Fruit fly (Drosophila melanogaster) whole organism, adult: ENCODE data around the gene CG7497.
A peak's percentile ranks its signal among the peaks of the same experiment; 100 is the strongest.

Experiments
- CG12768 ChIP-seq: fragments of 200-800 bp; sonication (Bioruptor generic); optimal IDR thresholded peaks from 2 replicates; lab custom pipeline; 2017; ENCODE audit warnings: missing biosample characterization, missing genetic modification characterization, mild to moderate bottlenecking, moderate library complexity, missing genetic modification reagents
- CG14711 ChIP-seq: fragments of 200-800 bp; sonication (Bioruptor generic); optimal IDR thresholded peaks from 2 replicates; lab custom pipeline; 2018; ENCODE audit warnings: missing biosample characterization, mild to moderate bottlenecking, missing genetic modification characterization, moderate library complexity
- CG33017 ChIP-seq: fragments of 200-800 bp; sonication (Bioruptor generic); optimal IDR thresholded peaks from 2 replicates; lab custom pipeline; 2018; ENCODE audit warnings: missing biosample characterization, mild to moderate bottlenecking, missing genetic modification characterization, moderate library complexity
- CG7045 ChIP-seq: fragments of 200-800 bp; sonication (Bioruptor generic); optimal IDR thresholded peaks from 2 replicates; lab custom pipeline; 2017; ENCODE audit warnings: missing biosample characterization, mild to moderate bottlenecking, missing genetic modification characterization
- Crg-1 ChIP-seq: fragments of 200-800 bp; sonication (Bioruptor generic); optimal IDR thresholded peaks from 2 replicates; lab custom pipeline; 2016; ENCODE audit warnings: missing biosample characterization, missing genetic modification characterization
- cnc ChIP-seq, 2 experiments: fragments of >200 bp; optimal IDR thresholded peaks; 2 replicates each; lab custom pipeline; 2017
- ovo ChIP-seq: fragments of 200-800 bp; sonication (Bioruptor generic); optimal IDR thresholded peaks from 2 replicates; lab custom pipeline; 2016; ENCODE audit warnings: missing biosample characterization, missing genetic modification characterization
- pad ChIP-seq: fragments of 200-800 bp; sonication (Bioruptor generic); optimal IDR thresholded peaks from 3 replicates; lab custom pipeline; 2017; ENCODE audit warnings: missing biosample characterization, missing genetic modification characterization, mild to moderate bottlenecking, moderate library complexity, missing genetic modification reagents
- tj ChIP-seq: fragments of 200-800 bp; sonication (Bioruptor generic); optimal IDR thresholded peaks from 3 replicates; lab custom pipeline; 2017; ENCODE audit warnings: missing biosample characterization, mild to moderate bottlenecking, missing genetic modification characterization, moderate library complexity

dm6 chr3L:17590455-17591216, 42.6 kb upstream of the CG7497 start:
- TF ChIP-seq pad (peak; percentile 60), tj (peak; percentile 70), CG12768 (GFP tag; lab: Kevin White, UChicago) (peak; percentile 59), CG33017 (tag; lab: Kevin White, UChicago) (no peak), Crg-1 (GFP tag; lab: Kevin White, UChicago) (peak; percentile 50), cnc (optimal IDR thresholded peaks at IDR 0.05; lab: Kevin White, UChicago) (no peak), CG7045 (GFP tag; lab: Kevin White, UChicago) (peak; percentile 17), ovo (GFP tag; lab: Kevin White, UChicago) (peak; percentile 17), CG14711 (no peak)
